Fruit fly (Drosophila melanogaster) Kc167 (cell line): ENCODE measurements around the gene RpL37A.

ENCODE experiments used
- Myc ChIP-seq: fragments of >200 bp; optimal IDR thresholded peaks from 2 replicates; lab custom pipeline; 2017; ENCODE audit warnings: missing external identifiers
- Sin3A ChIP-seq: fragments of >200 bp; optimal IDR thresholded peaks from 2 replicates; lab custom pipeline; 2018; ENCODE audit warnings: missing external identifiers
- h ChIP-seq: fragments of >200 bp; optimal IDR thresholded peaks from 3 replicates; lab custom pipeline; 2018; ENCODE audit warnings: missing external identifiers
- insv ChIP-seq: fragments of >200 bp; optimal IDR thresholded peaks from 3 replicates; lab custom pipeline; 2018; ENCODE audit warnings: missing external identifiers
- psq ChIP-seq: fragments of >200 bp; optimal IDR thresholded peaks from 2 replicates; lab custom pipeline; 2017; ENCODE audit warnings: missing external identifiers
- ttk ChIP-seq: sonication (Bioruptor generic); optimal IDR thresholded peaks from 2 replicates; lab custom pipeline; 2017; ENCODE audit warnings: missing external identifiers

The RpL37A gene

DNA sequence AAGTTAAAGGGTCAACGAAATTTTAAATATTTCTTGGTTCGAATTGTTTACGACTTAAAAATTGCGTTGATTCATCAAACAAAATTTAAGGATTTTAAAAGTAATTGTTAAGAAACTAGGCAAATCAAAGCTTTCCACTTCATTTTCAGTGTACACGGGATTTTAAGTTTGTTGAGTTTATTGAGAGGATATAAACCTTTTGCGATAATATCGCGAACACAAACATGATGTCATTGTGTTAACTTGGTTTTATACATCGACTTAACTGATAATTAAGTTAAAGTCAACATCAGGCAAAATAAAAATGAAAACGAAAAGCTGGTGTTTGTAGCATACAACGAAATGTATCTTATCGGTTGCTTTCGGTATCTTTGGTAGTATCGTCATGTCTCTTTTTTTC lies 46.3 kb downstream of the RpL37A start:
- TF ChIP-seq Sin3A (no peak), h (lab: Kevin White, UChicago) (no peak), Myc (lab: Kevin White, UChicago) (no peak), ttk (lab: Kevin White, UChicago) (no peak), insv (lab: Kevin White, UChicago) (no peak), psq (lab: Kevin White, UChicago) (no peak)

DNA sequence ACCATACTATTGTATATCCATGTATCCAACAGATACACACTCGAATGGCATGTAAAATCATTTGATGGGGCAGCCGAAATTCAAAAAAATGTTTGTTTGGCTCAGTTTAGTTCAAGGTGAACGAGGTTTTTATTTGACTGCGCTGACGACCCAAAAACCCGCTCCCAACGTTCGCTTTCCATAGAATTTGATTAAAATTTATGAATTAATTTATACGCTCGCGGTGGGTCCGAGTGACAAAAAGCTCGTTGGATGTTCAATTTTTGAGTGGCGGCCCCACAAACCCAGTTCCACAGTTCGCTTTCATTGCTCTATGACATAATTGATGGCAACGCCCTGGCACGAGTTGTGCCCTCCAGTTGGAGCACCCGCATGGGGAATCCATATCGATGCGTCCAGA lies 48.9 kb downstream of the RpL37A start:
- TF ChIP-seq psq (lab: Kevin White, UChicago) (no peak), Myc (lab: Kevin White, UChicago) (no peak), insv (lab: Kevin White, UChicago) (no peak), h (lab: Kevin White, UChicago) (no peak), ttk (lab: Kevin White, UChicago) (no peak), Sin3A (no peak)
